Worm (Caenorhabditis elegans): Measurements from ENCODE around the gene ZK593.3.
A peak's percentile ranks its signal among the peaks of the same experiment; 100 is the strongest.

ZK593.3 gene

ce11 chrIV:10933062-10933552 lies 17.6 kb downstream of the ZK593.3 start, which contains the start of the genes dnc-1 and lsm-7 (continued):
- peak; percentile 67 for TF ChIP-seq jun-1 (tag; optimal IDR thresholded peaks at IDR 0.05)
- TF ChIP-seq nhr-47 (tag; optimal IDR thresholded peaks at IDR 0.05) = peak; percentile 72
- TF ChIP-seq pqm-1 (tag; optimal IDR thresholded peaks at IDR 0.05) = no peak
- TF ChIP-seq skn-1 (tag; optimal IDR thresholded peaks at IDR 0.05) = peak; percentile 73
- no peak for TF ChIP-seq ets-5 (GFP tag; IDR thresholded peaks at IDR 0.05)
- no peak for TF ChIP-seq vab-15 (tag; optimal IDR thresholded peaks at IDR 0.05)
- TF ChIP-seq zip-4 (GFP tag; optimal IDR thresholded peaks at IDR 0.05) = peak; percentile 90
- peak; percentile 69 for TF ChIP-seq fkh-8 (tag; optimal IDR thresholded peaks at IDR 0.05)
- TF ChIP-seq C04F5.9 (tag; optimal IDR thresholded peaks at IDR 0.05) = no peak
- TF ChIP-seq ceh-82 (tag; optimal IDR thresholded peaks at IDR 0.05) = peak; percentile 53 to 73 (median 63)
- no peak for TF ChIP-seq nhr-237 (tag; optimal IDR thresholded peaks at IDR 0.05)
- peak in 1 of 2 experiments; percentile 3 for TF ChIP-seq egl-27 (tag; optimal IDR thresholded peaks at IDR 0.05)
- peak; percentile 39 for TF ChIP-seq F16B12.6 (tag; optimal IDR thresholded peaks at IDR 0.05)
- no peak for TF ChIP-seq hlh-4 (tag; optimal IDR thresholded peaks at IDR 0.05)
- TF ChIP-seq unc-98 (GFP tag; IDR thresholded peaks at IDR 0.05) = no peak
- TF ChIP-seq fkh-4 (tag; optimal IDR thresholded peaks at IDR 0.05; ENCODE audit: borderline replicate concordance) = no peak
- peak; percentile 62 for TF ChIP-seq tbx-2 (tag; optimal IDR thresholded peaks at IDR 0.05)
- no peak for TF ChIP-seq aha-1 (tag; optimal IDR thresholded peaks at IDR 0.05)
- peak; percentile 60 for TF ChIP-seq nhr-77 (tag; optimal IDR thresholded peaks at IDR 0.05)
- TF ChIP-seq pax-3 (tag; optimal IDR thresholded peaks at IDR 0.05) = peak; percentile 13
- TF ChIP-seq ama-1 (optimal IDR thresholded peaks at IDR 0.05) = no peak
- TF ChIP-seq unc-130 (tag; optimal IDR thresholded peaks at IDR 0.05) = peak; percentile 9
- TF ChIP-seq fos-1 (tag; optimal IDR thresholded peaks at IDR 0.05) = peak; percentile 45
- no peak for TF ChIP-seq blmp-1 (tag; optimal IDR thresholded peaks at IDR 0.05)
- peak; percentile 84 for TF ChIP-seq nhr-71 (tag; optimal IDR thresholded peaks at IDR 0.05)
- TF ChIP-seq rnt-1 (tag; optimal IDR thresholded peaks at IDR 0.05) = peak; percentile 80
- TF ChIP-seq ztf-11 (tag; optimal IDR thresholded peaks at IDR 0.05) = no peak
- TF ChIP-seq nhr-20 (tag; optimal IDR thresholded peaks at IDR 0.05) = peak; percentile 70
- TF ChIP-seq aly-2 (tag; optimal IDR thresholded peaks at IDR 0.05) = no peak
- peak; percentile 62 for TF ChIP-seq isw-1 (GFP tag; IDR thresholded peaks at IDR 0.05)
- TF ChIP-seq irx-1 (tag; optimal IDR thresholded peaks at IDR 0.05) = no peak
- no peak for TF ChIP-seq unc-30 (tag; optimal IDR thresholded peaks at IDR 0.05)
- TF ChIP-seq lin-15B (tag; optimal IDR thresholded peaks at IDR 0.05) = peak; percentile 49
- peak; percentile 50 for TF ChIP-seq egl-13 (tag; optimal IDR thresholded peaks at IDR 0.05)
- TF ChIP-seq Y116A8C.19 (tag; optimal IDR thresholded peaks at IDR 0.05; ENCODE audit: borderline replicate concordance) = no peak
- TF ChIP-seq ceh-8 (GFP tag; optimal IDR thresholded peaks at IDR 0.05) = no peak
- peak in 2 of 6 experiments; percentile 45 to 46 for TF ChIP-seq elt-3 (tag; optimal IDR thresholded peaks at IDR 0.05)
- no peak for TF ChIP-seq ceh-88 (GFP tag; IDR thresholded peaks at IDR 0.05)
- TF ChIP-seq nhr-90 (tag; optimal IDR thresholded peaks at IDR 0.05; ENCODE audit: poor library complexity) = peak; percentile 20
- TF ChIP-seq efl-3 (GFP tag; optimal IDR thresholded peaks at IDR 0.05) = no peak
- TF ChIP-seq lsy-2 (tag; optimal IDR thresholded peaks at IDR 0.05) = peak; percentile 77 to 87
- peak; percentile 76 for TF ChIP-seq snu-23 (GFP tag; optimal IDR thresholded peaks at IDR 0.05)
- no peak for TF ChIP-seq nhr-84 (tag; optimal IDR thresholded peaks at IDR 0.05)
- no peak for TF ChIP-seq grh-1 (GFP tag; IDR thresholded peaks at IDR 0.05)
- peak; percentile 41 for TF ChIP-seq lin-39 (tag; optimal IDR thresholded peaks at IDR 0.05)
- no peak for TF ChIP-seq lir-3 (tag; optimal IDR thresholded peaks at IDR 0.05; ENCODE audit: poor library complexity)
- peak; percentile 68 for TF ChIP-seq lin-13 (GFP tag; optimal IDR thresholded peaks at IDR 0.05)
- TF ChIP-seq alr-1 (tag; optimal IDR thresholded peaks at IDR 0.05; ENCODE audit: borderline replicate concordance) = no peak
- peak; percentile 82 for TF ChIP-seq nhr-85 (tag)
- peak; percentile 64 to 77 for TF ChIP-seq efl-1 (optimal IDR thresholded peaks at IDR 0.05)
- peak; percentile 77 to 96 for TF ChIP-seq efl-1 (GFP tag; optimal IDR thresholded peaks at IDR 0.05 in 1 of 2)
- peak; percentile 48 for TF ChIP-seq dsc-1 (tag; optimal IDR thresholded peaks at IDR 0.05)
- TF ChIP-seq ceh-90 (tag; optimal IDR thresholded peaks at IDR 0.05) = no peak
- no peak for TF ChIP-seq nhr-11 (tag; optimal IDR thresholded peaks at IDR 0.05)
